Worm (Caenorhabditis elegans) whole organism, L3 larva: Measurements from ENCODE around the gene piit-1.

Experiments
- aly-2 ChIP-seq: fragments of 150-350 bp; optimal IDR thresholded peaks from 2 replicates; lab custom pipeline; 2014; ENCODE audit warnings: missing biosample characterization, missing genetic modification characterization
- ama-1 ChIP-seq: fragments of 150-350 bp; optimal IDR thresholded peaks from 2 replicates; lab custom pipeline; 2018
- ceh-16 ChIP-seq: sonication (generic microtip); optimal IDR thresholded peaks from 2 replicates; lab custom pipeline; 2017; ENCODE audit warnings: missing biosample characterization, missing genetic modification characterization
- ceh-9 ChIP-seq: sonication (generic microtip); optimal IDR thresholded peaks from 2 replicates; lab custom pipeline; 2018; ENCODE audit warnings: missing biosample characterization, missing genetic modification characterization
- daf-12 ChIP-seq: fragments of 150-350 bp; optimal IDR thresholded peaks from 2 replicates; lab custom pipeline; 2014; ENCODE audit warnings: missing biosample characterization, missing genetic modification reagents, missing genetic modification characterization
- egl-27 ChIP-seq: sonication (generic microtip); optimal IDR thresholded peaks from 4 replicates; lab custom pipeline; 2017; ENCODE audit warnings: missing biosample characterization, missing genetic modification reagents, missing genetic modification characterization
- egl-5 ChIP-seq: fragments of 150-350 bp; optimal IDR thresholded peaks from 2 replicates; lab custom pipeline; 2017; ENCODE audit warnings: missing biosample characterization, missing genetic modification reagents, missing genetic modification characterization, inconsistent platforms
- elt-1 ChIP-seq: fragments of 150-350 bp; optimal IDR thresholded peaks from 2 replicates; lab custom pipeline; 2014; ENCODE audit warnings: missing biosample characterization, missing genetic modification characterization
- elt-2 ChIP-seq: sonication (generic microtip); optimal IDR thresholded peaks from 2 replicates; lab custom pipeline; 2016; ENCODE audit warnings: missing genetic modification reagents, mild to moderate bottlenecking, missing genetic modification characterization, missing compliant biosample characterization
- elt-3 ChIP-seq, 3 experiments: fragments of 150-350 bp in 1 of 3; sonication (generic microtip) in 2 of 3; optimal IDR thresholded peaks; 2 replicates in 2 of 3; 4 replicates in 1 of 3; lab custom pipeline; 2014 to 2017; ENCODE audit warnings: missing biosample characterization in 3 of 3, missing genetic modification characterization in 3 of 3
- eor-1 ChIP-seq, 2 experiments: fragments of 150-350 bp; optimal IDR thresholded peaks; 2 replicates each; lab custom pipeline; 2014 to 2018; ENCODE audit warnings: missing biosample characterization in 2 of 2, missing genetic modification characterization in 2 of 2
- fkh-10 ChIP-seq: sonication (generic microtip); optimal IDR thresholded peaks from 2 replicates; lab custom pipeline; 2017; ENCODE audit warnings: missing biosample characterization, missing genetic modification reagents, missing genetic modification characterization
- fos-1 ChIP-seq: fragments of 150-350 bp; optimal IDR thresholded peaks from 2 replicates; lab custom pipeline; 2014; ENCODE audit warnings: missing biosample characterization, missing genetic modification characterization
- hmg-11 ChIP-seq: sonication (generic microtip); optimal IDR thresholded peaks from 2 replicates; lab custom pipeline; 2016; ENCODE audit warnings: missing genetic modification characterization, missing compliant biosample characterization
- jun-1 ChIP-seq: fragments of 150-350 bp; optimal IDR thresholded peaks from 2 replicates; lab custom pipeline; 2014; ENCODE audit warnings: missing biosample characterization, missing genetic modification reagents, missing genetic modification characterization
- lin-39 ChIP-seq: fragments of 150-350 bp; optimal IDR thresholded peaks from 2 replicates; lab custom pipeline; 2018; ENCODE audit warnings: missing biosample characterization, missing genetic modification reagents, missing genetic modification characterization
- lsy-12 ChIP-seq: sonication (generic microtip); optimal IDR thresholded peaks from 2 replicates; lab custom pipeline; 2016; ENCODE audit warnings: mild to moderate bottlenecking, missing genetic modification characterization, missing compliant biosample characterization
- mml-1 ChIP-seq: fragments of 150-350 bp; sonication (generic microtip); optimal IDR thresholded peaks from 3 replicates; lab custom pipeline; 2014; ENCODE audit warnings: missing biosample characterization, missing genetic modification characterization
- nfya-1 ChIP-seq: sonication (generic microtip); optimal IDR thresholded peaks from 2 replicates; lab custom pipeline; 2017; ENCODE audit warnings: missing genetic modification characterization, mild to moderate bottlenecking, missing compliant biosample characterization, antibody characterized with exemption, moderate library complexity; ENCODE audit not compliant: insufficient read depth
- nhr-11 ChIP-seq: fragments of 150-350 bp; optimal IDR thresholded peaks from 2 replicates; lab custom pipeline; 2014; ENCODE audit warnings: missing biosample characterization, missing genetic modification characterization
- nhr-12 ChIP-seq: fragments of 150-350 bp; optimal IDR thresholded peaks from 2 replicates; lab custom pipeline; 2014; ENCODE audit warnings: missing biosample characterization, missing genetic modification characterization
- nhr-23 ChIP-seq: fragments of 150-350 bp; optimal IDR thresholded peaks from 2 replicates; lab custom pipeline; 2014; ENCODE audit warnings: missing biosample characterization, missing genetic modification reagents, missing genetic modification characterization
- nhr-25 ChIP-seq: sonication (generic microtip); optimal IDR thresholded peaks from 2 replicates; lab custom pipeline; 2017; ENCODE audit warnings: missing biosample characterization, missing genetic modification characterization
- nhr-43 ChIP-seq: sonication (generic microtip); optimal IDR thresholded peaks from 2 replicates; lab custom pipeline; 2016; ENCODE audit warnings: mild to moderate bottlenecking, missing genetic modification characterization, missing compliant biosample characterization; ENCODE audit not compliant: poor library complexity, severe bottlenecking
- nhr-67 ChIP-seq: fragments of 150-350 bp; optimal IDR thresholded peaks from 2 replicates; lab custom pipeline; 2014; ENCODE audit warnings: missing biosample characterization, missing genetic modification characterization
- nhr-76 ChIP-seq: fragments of 150-350 bp; sonication (generic microtip); optimal IDR thresholded peaks from 5 replicates; lab custom pipeline; 2014; ENCODE audit warnings: missing biosample characterization, missing genetic modification characterization
- nhr-77 ChIP-seq: fragments of 150-350 bp; optimal IDR thresholded peaks from 2 replicates; lab custom pipeline; 2014; ENCODE audit warnings: missing biosample characterization, missing genetic modification characterization
- pha-4 ChIP-seq: fragments of 150-350 bp; optimal IDR thresholded peaks from 2 replicates; lab custom pipeline; 2014; ENCODE audit warnings: missing biosample characterization, missing genetic modification reagents, missing genetic modification characterization
- pqm-1 ChIP-seq: fragments of 150-350 bp; optimal IDR thresholded peaks from 2 replicates; lab custom pipeline; 2017; ENCODE audit warnings: missing biosample characterization, missing genetic modification characterization, inconsistent platforms
- sea-2 ChIP-seq: fragments of 150-350 bp; sonication (generic microtip); optimal IDR thresholded peaks from 4 replicates; lab custom pipeline; 2014; ENCODE audit warnings: missing biosample characterization, missing genetic modification reagents, missing genetic modification characterization
- skn-1 ChIP-seq: fragments of 150-350 bp; optimal IDR thresholded peaks from 2 replicates; lab custom pipeline; 2014; ENCODE audit warnings: missing biosample characterization, missing genetic modification characterization
- unc-39 ChIP-seq: sonication (generic microtip); optimal IDR thresholded peaks from 4 replicates; lab custom pipeline; 2017; ENCODE audit warnings: missing biosample characterization, missing genetic modification characterization
- unc-62 ChIP-seq: fragments of 150-350 bp; sonication (generic microtip); optimal IDR thresholded peaks from 4 replicates; lab custom pipeline; 2014; ENCODE audit warnings: missing biosample characterization, missing genetic modification reagents, missing genetic modification characterization
- zag-1 ChIP-seq: fragments of 150-350 bp; optimal IDR thresholded peaks from 2 replicates; lab custom pipeline; 2014; ENCODE audit warnings: missing biosample characterization, missing genetic modification characterization
- ztf-4 ChIP-seq: fragments of 150-350 bp; optimal IDR thresholded peaks from 2 replicates; lab custom pipeline; 2014; ENCODE audit warnings: missing biosample characterization, missing genetic modification characterization

piit-1 gene

ce11 chrV:11610049-11610448 is at the start of gene piit-1:
Gene piit-1, minus strand, starts transcription at chrV:11610149.
- TF ChIP-seq pha-4 (tag; lab: Kevin White, UChicago) (peak; percentile 32), egl-5 (tag; lab: Kevin White, UChicago) (no peak), ceh-9 (tag; lab: Kevin White, UChicago) (no peak), sea-2 (GFP tag; lab: Kevin White, UChicago) (no peak)

- no peak for TF ChIP-seq aly-2 (tag; lab: Kevin White, UChicago)
- TF ChIP-seq nfya-1 (tag; lab: Kevin White, UChicago), result no peak
Observed at ce11 chrV:11656469-11656868, 46.5 kb upstream of the piit-1 start.

- no peak for TF ChIP-seq nfya-1 (tag; lab: Kevin White, UChicago)
- no peak for TF ChIP-seq nhr-23 (tag; lab: Kevin White, UChicago)
- no peak for TF ChIP-seq jun-1
- no peak for TF ChIP-seq ceh-16 (tag; lab: Kevin White, UChicago)
- TF ChIP-seq nhr-11, result no peak
- TF ChIP-seq ztf-4 (tag; lab: Kevin White, UChicago), result no peak
- TF ChIP-seq unc-39 (tag; lab: Kevin White, UChicago), result no peak
- no peak for TF ChIP-seq nhr-43 (tag; lab: Kevin White, UChicago)
- TF ChIP-seq unc-62 (GFP tag; lab: Kevin White, UChicago), result no peak
- TF ChIP-seq pqm-1 (tag; lab: Kevin White, UChicago), result no peak
- TF ChIP-seq nhr-67, result no peak
- TF ChIP-seq mml-1, result no peak
- no peak for TF ChIP-seq elt-2 (tag; lab: Kevin White, UChicago)
- TF ChIP-seq ama-1 (lab: Kevin White, UChicago), result no peak
- no peak for TF ChIP-seq eor-1 (tag; optimal IDR thresholded peaks at IDR 0.05; lab: Kevin White, UChicago)
- no peak for TF ChIP-seq nhr-77 (tag; lab: Kevin White, UChicago)
- TF ChIP-seq zag-1 (tag; lab: Kevin White, UChicago), result no peak
- TF ChIP-seq pha-4 (tag; lab: Kevin White, UChicago), result no peak
- no peak for TF ChIP-seq nhr-25 (tag; lab: Kevin White, UChicago)
Observed at ce11 chrV:11653095-11653494, 43.1 kb upstream of the piit-1 start.

- TF ChIP-seq nhr-43 (tag; lab: Kevin White, UChicago), result no peak
- TF ChIP-seq elt-3 (tag; optimal IDR thresholded peaks at IDR 0.05; lab: Kevin White, UChicago), result no peak
- TF ChIP-seq elt-1 (tag; lab: Kevin White, UChicago), result no peak
- TF ChIP-seq nhr-12 (tag; lab: Kevin White, UChicago), result no peak
- TF ChIP-seq elt-2 (tag; lab: Kevin White, UChicago), result peak; percentile 96
- TF ChIP-seq lin-39, result no peak
- TF ChIP-seq egl-27 (tag; lab: Kevin White, UChicago), result no peak
- no peak for TF ChIP-seq nhr-77 (tag; lab: Kevin White, UChicago)
- no peak for TF ChIP-seq hmg-11 (tag; lab: Kevin White, UChicago)
- no peak for TF ChIP-seq sea-2 (GFP tag; lab: Kevin White, UChicago)
- TF ChIP-seq eor-1 (tag; optimal IDR thresholded peaks at IDR 0.05; lab: Kevin White, UChicago), result no peak
- no peak for TF ChIP-seq nhr-67
- TF ChIP-seq skn-1 (tag; lab: Kevin White, UChicago), result no peak
- TF ChIP-seq fos-1 (tag; lab: Kevin White, UChicago), result no peak
- no peak for TF ChIP-seq fkh-10 (GFP tag; lab: Kevin White, UChicago)
- peak; percentile 86 for TF ChIP-seq pqm-1 (tag; lab: Kevin White, UChicago)
- no peak for TF ChIP-seq ceh-9 (tag; lab: Kevin White, UChicago)
- TF ChIP-seq zag-1 (tag; lab: Kevin White, UChicago), result no peak
- peak; percentile 44 for TF ChIP-seq nfya-1 (tag; lab: Kevin White, UChicago)
- TF ChIP-seq jun-1, result peak; percentile 1
- no peak for TF ChIP-seq daf-12 (tag; lab: Kevin White, UChicago)
- no peak for TF ChIP-seq egl-5 (tag; lab: Kevin White, UChicago)
- no peak for TF ChIP-seq unc-62 (GFP tag; lab: Kevin White, UChicago)
- no peak for TF ChIP-seq lsy-12
- no peak for TF ChIP-seq ztf-4 (tag; lab: Kevin White, UChicago)
- no peak for TF ChIP-seq nhr-76
Observed at ce11 chrV:11650720-11651119, 40.8 kb upstream of the piit-1 start, which contains the start of gene zip-10. Gene zip-10, minus strand, starts transcription at chrV:11650762.
